Worm (Caenorhabditis elegans) whole organism, L1 larva: ENCODE data around the gene T16G12.7.
A peak's percentile ranks its signal among the peaks of the same experiment; 100 is the strongest.

Source experiments
- C04F5.9 ChIP-seq: sonication (generic microtip); optimal IDR thresholded peaks from 2 replicates; lab custom pipeline; 2016; ENCODE audit warnings: missing genetic modification characterization, missing compliant biosample characterization
- F16B12.6 ChIP-seq: fragments of 150-350 bp; optimal IDR thresholded peaks from 2 replicates; lab custom pipeline; 2014; ENCODE audit warnings: missing biosample characterization, missing genetic modification characterization
- Y116A8C.19 ChIP-seq: sonication (generic microtip); optimal IDR thresholded peaks from 2 replicates; lab custom pipeline; 2016; ENCODE audit warnings: missing compliant biosample characterization, missing genetic modification characterization, borderline replicate concordance
- aha-1 ChIP-seq: fragments of 150-350 bp; optimal IDR thresholded peaks from 2 replicates; lab custom pipeline; 2014; ENCODE audit warnings: missing biosample characterization, missing genetic modification characterization
- alr-1 ChIP-seq: fragments of 200-800 bp; sonication (Bioruptor generic); optimal IDR thresholded peaks from 2 replicates; lab custom pipeline; 2018; ENCODE audit warnings: borderline replicate concordance, mild to moderate bottlenecking, missing genetic modification characterization, missing compliant biosample characterization
- blmp-1 ChIP-seq: fragments of 150-350 bp; optimal IDR thresholded peaks from 2 replicates; lab custom pipeline; 2014; ENCODE audit warnings: missing biosample characterization, missing genetic modification characterization
- ceh-82 ChIP-seq, 3 experiments: fragments of 150-350 bp in 1 of 3; sonication (generic microtip) in 2 of 3; optimal IDR thresholded peaks; 2 replicates each; lab custom pipeline; 2014 to 2017; ENCODE audit warnings: missing biosample characterization in 3 of 3, missing genetic modification characterization in 3 of 3
- ceh-88 ChIP-seq: fragments of 200-800 bp; sonication (Bioruptor generic); IDR thresholded peaks from 2 replicates; pipeline ENCODE4 v1.3.6; 2022; ENCODE audit warnings: missing genetic modification characterization, missing compliant biosample characterization
- ceh-90 ChIP-seq: sonication (generic microtip); optimal IDR thresholded peaks from 2 replicates; lab custom pipeline; 2016; ENCODE audit warnings: missing genetic modification characterization, missing compliant biosample characterization
- dpl-1 ChIP-seq, 3 experiments: fragments of 150-350 bp in 2 of 3; sonication (generic microtip) in 1 of 3; optimal IDR thresholded peaks; 2 replicates each; lab custom pipeline; 2014 to 2017; ENCODE audit warnings: missing biosample characterization in 3 of 3, missing genetic modification characterization in 3 of 3, missing genetic modification reagents in 3 of 3
- dsc-1 ChIP-seq: sonication (generic microtip); optimal IDR thresholded peaks from 2 replicates; lab custom pipeline; 2016; ENCODE audit warnings: mild to moderate bottlenecking, missing genetic modification characterization, missing compliant biosample characterization
- efl-1 ChIP-seq, 4 experiments: fragments of 150-350 bp; optimal IDR thresholded peaks in 3 of 4; peaks in 1 of 4; 1 replicate in 1 of 4; 2 replicates in 3 of 4; lab custom pipeline; 2014; ENCODE audit warnings: missing biosample characterization in 2 of 4, missing genetic modification characterization in 2 of 4, missing genetic modification reagents in 2 of 4
- egl-27 ChIP-seq, 2 experiments: fragments of 150-350 bp in 1 of 2; sonication (generic microtip); optimal IDR thresholded peaks; 3 replicates each; lab custom pipeline; 2017 to 2018; ENCODE audit warnings: missing biosample characterization in 2 of 2, missing genetic modification characterization in 2 of 2, missing genetic modification reagents in 2 of 2
- elt-3 ChIP-seq, 6 experiments: fragments of 150-350 bp in 1 of 6; sonication (generic microtip); optimal IDR thresholded peaks; 2 replicates each; lab custom pipeline; 2017 to 2018; ENCODE audit warnings: missing biosample characterization in 6 of 6, missing genetic modification characterization in 6 of 6, inconsistent platforms in 1 of 6
- ets-5 ChIP-seq: fragments of 200-800 bp; sonication (Bioruptor generic); IDR thresholded peaks from 2 replicates; pipeline ENCODE4 v1.3.6; 2022; ENCODE audit warnings: missing genetic modification characterization, missing compliant biosample characterization
- fkh-8 ChIP-seq: sonication (generic microtip); optimal IDR thresholded peaks from 2 replicates; lab custom pipeline; 2016; ENCODE audit warnings: mild to moderate bottlenecking, missing genetic modification characterization, missing compliant biosample characterization
- fos-1 ChIP-seq: fragments of 150-350 bp; optimal IDR thresholded peaks from 2 replicates; lab custom pipeline; 2014; ENCODE audit warnings: missing biosample characterization, missing genetic modification characterization
- hpl-2 ChIP-seq: fragments of 150-350 bp; optimal IDR thresholded peaks from 2 replicates; lab custom pipeline; 2014; ENCODE audit warnings: missing biosample characterization, missing genetic modification reagents, missing genetic modification characterization
- irx-1 ChIP-seq: sonication (generic microtip); optimal IDR thresholded peaks from 2 replicates; lab custom pipeline; 2016; ENCODE audit warnings: missing genetic modification characterization, missing compliant biosample characterization
- isw-1 ChIP-seq: fragments of 200-800 bp; sonication (Bioruptor generic); IDR thresholded peaks from 2 replicates; pipeline ENCODE4 v1.3.6; 2022; ENCODE audit warnings: missing genetic modification characterization, missing compliant biosample characterization
- lin-14 ChIP-seq: fragments of 200-800 bp; sonication (Bioruptor generic); optimal IDR thresholded peaks from 2 replicates; lab custom pipeline; 2018; ENCODE audit warnings: mild to moderate bottlenecking, missing genetic modification characterization, moderate library complexity, missing compliant biosample characterization
- lin-35 ChIP-seq, 2 experiments: fragments of 150-350 bp; optimal IDR thresholded peaks; 2 replicates each; lab custom pipeline; 2014; ENCODE audit warnings: missing biosample characterization in 2 of 2, missing genetic modification characterization in 2 of 2, missing genetic modification reagents in 2 of 2
- lin-39 ChIP-seq: fragments of 150-350 bp; optimal IDR thresholded peaks from 2 replicates; lab custom pipeline; 2014; ENCODE audit warnings: missing biosample characterization, missing genetic modification reagents, missing genetic modification characterization
- lir-3 ChIP-seq: sonication (generic microtip); optimal IDR thresholded peaks from 2 replicates; lab custom pipeline; 2016; ENCODE audit warnings: mild to moderate bottlenecking, missing genetic modification characterization, moderate library complexity, missing compliant biosample characterization; ENCODE audit not compliant: poor library complexity
- lsy-2 ChIP-seq, 2 experiments: fragments of 150-350 bp; optimal IDR thresholded peaks; 2 replicates each; lab custom pipeline; 2014; ENCODE audit warnings: missing biosample characterization in 2 of 2, missing genetic modification characterization in 2 of 2
- mdl-1 ChIP-seq, 2 experiments: fragments of 150-350 bp; optimal IDR thresholded peaks; 2 replicates each; lab custom pipeline; 2014 to 2017; ENCODE audit warnings: missing biosample characterization in 2 of 2, missing genetic modification characterization in 2 of 2, inconsistent platforms in 1 of 2
- nhr-11 ChIP-seq: fragments of 150-350 bp; optimal IDR thresholded peaks from 2 replicates; lab custom pipeline; 2014; ENCODE audit warnings: missing biosample characterization, missing genetic modification characterization
- nhr-12 ChIP-seq: sonication (generic microtip); optimal IDR thresholded peaks from 2 replicates; lab custom pipeline; 2017; ENCODE audit warnings: missing biosample characterization, missing genetic modification characterization
- nhr-19 ChIP-seq: fragments of 200-800 bp; sonication (Bioruptor generic); conservative IDR thresholded peaks from 2 replicates; pipeline ENCODE4 v1.3.6; 2022; ENCODE audit warnings: missing genetic modification characterization, missing compliant biosample characterization
- nhr-20 ChIP-seq: sonication (generic microtip); optimal IDR thresholded peaks from 2 replicates; lab custom pipeline; 2016; ENCODE audit warnings: mild to moderate bottlenecking, missing genetic modification characterization, missing compliant biosample characterization
- nhr-28 ChIP-seq: fragments of 150-350 bp; optimal IDR thresholded peaks from 2 replicates; lab custom pipeline; 2014; ENCODE audit warnings: missing biosample characterization, missing genetic modification characterization
- nhr-47 ChIP-seq: sonication (generic microtip); optimal IDR thresholded peaks from 2 replicates; lab custom pipeline; 2016; ENCODE audit warnings: mild to moderate bottlenecking, missing genetic modification characterization, moderate library complexity, missing compliant biosample characterization
- nhr-77 ChIP-seq: fragments of 150-350 bp; optimal IDR thresholded peaks from 2 replicates; lab custom pipeline; 2014; ENCODE audit warnings: missing biosample characterization, missing genetic modification characterization
- pag-3 ChIP-seq: sonication (generic microtip); optimal IDR thresholded peaks from 2 replicates; lab custom pipeline; 2017; ENCODE audit warnings: missing genetic modification characterization, mild to moderate bottlenecking, missing compliant biosample characterization, antibody characterized with exemption, borderline replicate concordance; ENCODE audit not compliant: insufficient read depth
- skn-1 ChIP-seq: fragments of 150-350 bp; optimal IDR thresholded peaks from 2 replicates; lab custom pipeline; 2014; ENCODE audit warnings: missing biosample characterization, missing genetic modification characterization
- sox-4 ChIP-seq: sonication (generic microtip); optimal IDR thresholded peaks from 2 replicates; lab custom pipeline; 2016; ENCODE audit warnings: missing genetic modification characterization, missing compliant biosample characterization
- sup-37 ChIP-seq: fragments of 200-800 bp; sonication (Bioruptor generic); optimal IDR thresholded peaks from 2 replicates; lab custom pipeline; 2018; ENCODE audit warnings: mild to moderate bottlenecking, missing genetic modification characterization, missing compliant biosample characterization
- tlp-1 ChIP-seq: fragments of 150-350 bp; optimal IDR thresholded peaks from 2 replicates; lab custom pipeline; 2014; ENCODE audit warnings: missing biosample characterization, missing genetic modification characterization
- unc-62 ChIP-seq: fragments of 150-350 bp; optimal IDR thresholded peaks from 2 replicates; lab custom pipeline; 2014; ENCODE audit warnings: missing biosample characterization, missing genetic modification reagents, missing genetic modification characterization
- unc-98 ChIP-seq: fragments of 200-800 bp; sonication (Bioruptor generic); IDR thresholded peaks from 2 replicates; pipeline ENCODE4 v1.3.6; 2022; ENCODE audit warnings: missing genetic modification characterization, missing compliant biosample characterization
- zag-1 ChIP-seq: fragments of 150-350 bp; optimal IDR thresholded peaks from 2 replicates; lab custom pipeline; 2014; ENCODE audit warnings: missing biosample characterization, missing genetic modification characterization
- ztf-11 ChIP-seq, 2 experiments: sonication (generic microtip); optimal IDR thresholded peaks; 2 replicates each; lab custom pipeline; 2016 to 2017; ENCODE audit warnings: missing genetic modification characterization in 2 of 2, missing biosample characterization in 1 of 2, missing compliant biosample characterization in 1 of 2

T16G12.7 gene

ce11 chrIII:10083242-10083641 lies 43.3 kb upstream of the T16G12.7 start, which contains the start of gene T16H12.3:
T16H12.3 (minus strand) TSS chrIII:10083292.
- TF ChIP-seq nhr-77: no peak
- TF ChIP-seq blmp-1 (tag; lab: Kevin White, UChicago): no peak
- TF ChIP-seq lin-35 (GFP tag; optimal IDR thresholded peaks at IDR 0.05; lab: Kevin White, UChicago): no peak

- no peak for TF ChIP-seq skn-1 (tag; lab: Kevin White, UChicago)
- no peak for TF ChIP-seq F16B12.6
- TF ChIP-seq lin-14 (GFP tag; lab: Kevin White, UChicago): no peak
- TF ChIP-seq unc-98: no peak
- no peak for TF ChIP-seq aha-1 (tag; lab: Kevin White, UChicago)
- TF ChIP-seq isw-1: no peak
- TF ChIP-seq hpl-2 (GFP tag; lab: Kevin White, UChicago): no peak
- TF ChIP-seq ets-5: no peak
These were observed 38.9 kb upstream of the T16G12.7 start for ce11 chrIII:10078784-10079183.

- TF ChIP-seq dpl-1 (GFP tag; optimal IDR thresholded peaks at IDR 0.05; lab: Kevin White, UChicago) (no peak), ztf-11 (tag; optimal IDR thresholded peaks at IDR 0.05; lab: Kevin White, UChicago) (no peak), fkh-8 (tag; lab: Kevin White, UChicago) (no peak), unc-62 (GFP tag; lab: Kevin White, UChicago) (no peak), Y116A8C.19 (tag; lab: Kevin White, UChicago) (no peak), egl-27 (tag; optimal IDR thresholded peaks at IDR 0.05; lab: Kevin White, UChicago) (no peak), nhr-19 (GFP tag; lab: Robert Waterston, UW) (no peak), zag-1 (tag; lab: Kevin White, UChicago) (no peak), C04F5.9 (no peak), lsy-2 (tag; optimal IDR thresholded peaks at IDR 0.05; lab: Kevin White, UChicago) (no peak), nhr-28 (tag; lab: Kevin White, UChicago) (no peak), ceh-82 (tag; optimal IDR thresholded peaks at IDR 0.05; lab: Kevin White, UChicago) (no peak), ceh-90 (tag; lab: Kevin White, UChicago) (no peak), tlp-1 (tag; lab: Kevin White, UChicago) (no peak), sox-4 (no peak), nhr-12 (tag; lab: Kevin White, UChicago) (no peak), nhr-11 (tag; lab: Kevin White, UChicago) (no peak), pag-3 (tag; lab: Kevin White, UChicago) (no peak), nhr-47 (tag; lab: Kevin White, UChicago) (no peak), irx-1 (tag; lab: Kevin White, UChicago) (no peak)
These were observed 38.2 kb upstream of the T16G12.7 start, which contains the start of gene T16G12.9 for ce11 chrIII:10078151-10078550. T16G12.9 (minus strand) TSS chrIII:10078251.

ce11 chrIII:10076042-10076441 lies 36.1 kb upstream of the T16G12.7 start:
- TF ChIP-seq hpl-2 (GFP tag; lab: Kevin White, UChicago): no peak
- no peak for TF ChIP-seq mdl-1 (tag; optimal IDR thresholded peaks at IDR 0.05; lab: Kevin White, UChicago)
- TF ChIP-seq alr-1 (tag; lab: Kevin White, UChicago): no peak
- no peak for TF ChIP-seq nhr-20 (tag; lab: Kevin White, UChicago)
- TF ChIP-seq lin-35 (GFP tag; optimal IDR thresholded peaks at IDR 0.05; lab: Kevin White, UChicago): no peak
- no peak for TF ChIP-seq sup-37 (GFP tag; lab: Kevin White, UChicago)
- TF ChIP-seq efl-1 (optimal IDR thresholded peaks at IDR 0.05; lab: Kevin White, UChicago): no peak
- peak in 1 of 2 experiments; percentile 4 for TF ChIP-seq efl-1 (GFP tag; optimal IDR thresholded peaks at IDR 0.05 in 1 of 2; lab: Kevin White, UChicago)
- no peak for TF ChIP-seq lsy-2 (tag; optimal IDR thresholded peaks at IDR 0.05; lab: Kevin White, UChicago)
- no peak for TF ChIP-seq elt-3 (tag; optimal IDR thresholded peaks at IDR 0.05; lab: Kevin White, UChicago)
- no peak for TF ChIP-seq fos-1
- TF ChIP-seq dpl-1 (GFP tag; optimal IDR thresholded peaks at IDR 0.05; lab: Kevin White, UChicago): peak in 1 of 3 experiments; percentile 8
- no peak for TF ChIP-seq dsc-1 (tag; lab: Kevin White, UChicago)
- TF ChIP-seq nhr-19 (GFP tag; lab: Robert Waterston, UW): no peak
- TF ChIP-seq lir-3: no peak
- TF ChIP-seq ceh-88 (GFP tag; lab: Robert Waterston, UW): no peak
- TF ChIP-seq lin-39 (tag; lab: Kevin White, UChicago): no peak
